Fruit fly (Drosophila melanogaster) whole organism, pupa: ENCODE measurements around the gene Phyhd1.

Experiments used
- CG8159 ChIP-seq: fragments of 200-800 bp; sonication (Bioruptor generic); optimal IDR thresholded peaks from 3 replicates; lab custom pipeline; 2018; ENCODE audit warnings: missing biosample characterization, mild to moderate bottlenecking, missing genetic modification characterization, moderate library complexity
- Pif1A ChIP-seq: fragments of 200-800 bp; sonication (Bioruptor generic); optimal IDR thresholded peaks from 3 replicates; lab custom pipeline; 2016; ENCODE audit warnings: missing biosample characterization, missing genetic modification characterization
- Pif1B ChIP-seq: fragments of 200-800 bp; sonication (Bioruptor generic); optimal IDR thresholded peaks from 3 replicates; lab custom pipeline; 2016; ENCODE audit warnings: missing biosample characterization, missing genetic modification characterization
- rn ChIP-seq: fragments of 200-800 bp; sonication (Bioruptor generic); IDR thresholded peaks from 2 replicates; pipeline ENCODE4 v1.3.6; 2022; ENCODE audit warnings: missing biosample characterization, missing genetic modification characterization

DNA sequence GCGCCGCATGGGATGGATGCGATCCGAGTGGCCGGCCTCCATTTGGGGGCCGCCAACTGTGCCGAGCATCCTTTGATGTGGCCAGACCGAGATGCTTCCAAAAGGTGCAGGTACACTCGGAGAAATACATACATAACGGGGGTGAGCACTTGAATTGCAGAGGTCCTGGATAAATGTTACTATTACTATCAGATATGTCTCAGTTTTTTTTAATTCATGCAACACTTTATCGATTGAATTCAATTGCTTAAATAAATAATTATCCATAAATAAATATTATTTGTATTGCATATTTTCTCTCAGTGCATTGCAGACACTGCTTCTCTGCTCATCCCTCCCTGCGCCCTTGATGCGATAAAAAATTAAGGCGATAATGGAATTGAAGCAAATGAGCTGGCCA is 19.6 kb downstream of the Phyhd1 start:
- TF ChIP-seq Pif1B (GFP tag; lab: Kevin White, UChicago): peak; percentile 57
- TF ChIP-seq CG8159: peak; percentile 87
- TF ChIP-seq rn (GFP tag; lab: Robert Waterston, UW): 0 out of 2 replicates have a peak, but pooled peaks have one; percentile 6
- peak; percentile 48 for TF ChIP-seq Pif1A
